Fruit fly (Drosophila melanogaster): ENCODE measurements around the gene CG12355.

- TF ChIP-seq Hmr (GFP tag; optimal IDR thresholded peaks at IDR 0.05) = no peak
- no peak for TF ChIP-seq ci (GFP tag; IDR thresholded peaks at IDR 0.05)
- no peak for TF ChIP-seq ATbp (GFP tag; optimal IDR thresholded peaks at IDR 0.05)
- no peak for TF ChIP-seq CG10321 (GFP tag; IDR thresholded peaks at IDR 0.05)
- no peak for TF ChIP-seq lmd (GFP tag; IDR thresholded peaks at IDR 0.05)
- TF ChIP-seq CG4328 (GFP tag; optimal IDR thresholded peaks at IDR 0.05) = no peak
- no peak for TF ChIP-seq CG15011 (GFP tag; optimal IDR thresholded peaks at IDR 0.05)
- TF ChIP-seq CG12236 (GFP tag; optimal IDR thresholded peaks at IDR 0.05) = no peak
- no peak for TF ChIP-seq ase (GFP tag; IDR thresholded peaks at IDR 0.05)
- TF ChIP-seq en (GFP tag; optimal IDR thresholded peaks at IDR 0.05) = no peak
These were observed 17.9 kb upstream of the CG12355 start for dm6 chr3L:15513264-15513663.
